ENCODE assay signal across 1 fruit fly cellular context in the genomic region with DNA sequence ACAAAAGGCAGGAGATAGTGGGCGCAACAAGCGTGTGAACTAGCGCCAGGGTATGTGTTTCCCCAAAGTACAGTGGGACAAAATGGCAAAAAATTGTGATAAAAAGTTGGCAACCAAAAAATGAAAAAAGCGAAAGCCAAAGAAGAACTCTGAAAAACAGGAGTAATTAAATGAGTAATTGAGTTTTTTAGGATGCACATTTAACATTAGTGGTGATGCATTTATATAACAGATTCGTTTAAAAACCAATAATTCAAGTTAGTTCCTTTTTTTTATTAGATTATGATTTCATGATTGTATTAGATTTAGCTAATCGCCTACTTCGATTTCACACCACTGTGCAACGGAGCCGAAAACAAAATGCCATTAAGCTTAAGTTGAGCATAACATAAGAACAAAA.
A peak's percentile ranks its signal among the peaks of the same experiment; 100 is the strongest.
TF ChIP-seq lines count a peak whose summit lies in the region.

No protein-coding gene starts in this region.

TF ChIP-seq in whole organism, embryonic, 481 proteins besides CTCF, POLR2A, EP300 and RAD21 (continued from another document):
- TF ChIP-seq HLH4C (GFP tag; IDR thresholded peaks at IDR 0.05; lab: Robert Waterston, UW; ENCODE audit: partially characterized antibody) (no peak), E2f1 (GFP tag; IDR thresholded peaks at IDR 0.05; lab: Robert Waterston, UW) (peak; percentile 49), eyg (GFP tag; optimal IDR thresholded peaks at IDR 0.05; lab: Kevin White, UChicago) (no peak), gsb-n (tag; optimal IDR thresholded peaks at IDR 0.05; lab: Kevin White, UChicago) (peak; percentile 37), CG17361 (GFP tag; IDR thresholded peaks at IDR 0.05; lab: Robert Waterston, UW) (peak; percentile 78), CG6791 (GFP tag; IDR thresholded peaks at IDR 0.05; lab: Robert Waterston, UW; ENCODE audit: partially characterized antibody) (no peak), zf30C (GFP tag; optimal IDR thresholded peaks at IDR 0.05; lab: Kevin White, UChicago) (no peak), Awh (GFP tag; IDR thresholded peaks at IDR 0.05; lab: Robert Waterston, UW) (peak; percentile 11; the same call in 1 of the 2 replicates), HHEX (GFP tag; optimal IDR thresholded peaks at IDR 0.05; lab: Kevin White, UChicago) (peak; percentile 71), CG13123 (GFP tag; optimal IDR thresholded peaks at IDR 0.05; lab: Kevin White, UChicago) (no peak), stwl (tag; optimal IDR thresholded peaks at IDR 0.05; lab: Kevin White, UChicago) (no peak), unpg (GFP tag; optimal IDR thresholded peaks at IDR 0.05; lab: Kevin White, UChicago) (peak; percentile 65), Dip3 (GFP tag; optimal IDR thresholded peaks at IDR 0.05; lab: Kevin White, UChicago) (peak; percentile 22), mam (GFP tag; optimal IDR thresholded peaks at IDR 0.05; lab: Kevin White, UChicago) (peak; percentile 57), Poxn (GFP tag; IDR thresholded peaks at IDR 0.05; lab: Robert Waterston, UW) (no peak), CG13296 (GFP tag; optimal IDR thresholded peaks at IDR 0.05; lab: Kevin White, UChicago) (peak; percentile 16), Adf1 (GFP tag; IDR thresholded peaks at IDR 0.05; lab: Robert Waterston, UW) (no peak), Fer1 (GFP tag; optimal IDR thresholded peaks at IDR 0.05; lab: Kevin White, UChicago) (peak; percentile 70), bsh (GFP tag; optimal IDR thresholded peaks at IDR 0.05; lab: Kevin White, UChicago) (peak in 1 of 2 experiments; percentile 74), PHDP (tag; optimal IDR thresholded peaks at IDR 0.05; lab: Kevin White, UChicago) (peak; percentile 71), Pdp1 (GFP tag; optimal IDR thresholded peaks at IDR 0.05; lab: Kevin White, UChicago) (peak; percentile 56 to 62), odd (GFP tag; optimal IDR thresholded peaks at IDR 0.05; lab: Kevin White, UChicago) (peak; percentile 1), kay (GFP tag; optimal IDR thresholded peaks at IDR 0.05; lab: Kevin White, UChicago) (no peak), CG8281 (tag; optimal IDR thresholded peaks at IDR 0.05; lab: Kevin White, UChicago) (no peak), CG16813 (GFP tag; IDR thresholded peaks at IDR 0.05; lab: Robert Waterston, UW; ENCODE audit: partially characterized antibody) (no peak), CG18476 (GFP tag; optimal IDR thresholded peaks at IDR 0.05; lab: Kevin White, UChicago) (peak; percentile 27), HLH54F (GFP tag; optimal IDR thresholded peaks at IDR 0.05; lab: Kevin White, UChicago) (peak; percentile 28), Atf3 (GFP tag; optimal IDR thresholded peaks at IDR 0.05; lab: Kevin White, UChicago) (peak; percentile 14), CG2199 (GFP tag; IDR thresholded peaks at IDR 0.05; lab: Robert Waterston, UW) (no peak), CG4360 (GFP tag; IDR thresholded peaks at IDR 0.05; lab: Robert Waterston, UW) (no peak), CG14710 (tag; optimal IDR thresholded peaks at IDR 0.05; lab: Kevin White, UChicago) (peak; percentile 58), pita (GFP tag; optimal IDR thresholded peaks at IDR 0.05; lab: Kevin White, UChicago) (no peak), CG10565 (GFP tag; optimal IDR thresholded peaks at IDR 0.05; lab: Kevin White, UChicago) (no peak), Usf (GFP tag; optimal IDR thresholded peaks at IDR 0.05; lab: Kevin White, UChicago) (no peak), BtbVII (GFP tag; optimal IDR thresholded peaks at IDR 0.05; lab: Kevin White, UChicago) (peak; percentile 29), dpn (GFP tag; optimal IDR thresholded peaks at IDR 0.05; lab: Kevin White, UChicago) (peak; percentile 58 to 60), mld (GFP tag; IDR thresholded peaks at IDR 0.05; lab: Robert Waterston, UW; ENCODE audit: partially characterized antibody) (no peak), tll (GFP tag; optimal IDR thresholded peaks at IDR 0.05; lab: Kevin White, UChicago) (no peak), zfh1 (GFP tag; IDR thresholded peaks at IDR 0.05; lab: Robert Waterston, UW) (peak; percentile 57; the same call in 2 of the 3 replicates), cwo (GFP tag; optimal IDR thresholded peaks at IDR 0.05; lab: Kevin White, UChicago) (peak; percentile 24), Atf6 (GFP tag; IDR thresholded peaks at IDR 0.05; lab: Robert Waterston, UW) (peak; percentile 49; the same call in 1 of the 2 replicates), CG6854 (GFP tag; optimal IDR thresholded peaks at IDR 0.05; lab: Kevin White, UChicago) (no peak), gce (GFP tag; IDR thresholded peaks at IDR 0.05; lab: Robert Waterston, UW) (no peak), C15 (GFP tag; IDR thresholded peaks at IDR 0.05; lab: Robert Waterston, UW) (no peak), Dip2 (GFP tag; IDR thresholded peaks at IDR 0.05; lab: Robert Waterston, UW) (no peak), exex (tag; optimal IDR thresholded peaks at IDR 0.05; lab: Kevin White, UChicago) (no peak), CG10654 (GFP tag; optimal IDR thresholded peaks at IDR 0.05; lab: Kevin White, UChicago) (peak; percentile 27), prd (optimal IDR thresholded peaks at IDR 0.05; lab: Kevin White, UChicago) (no peak), prd (GFP tag; IDR thresholded peaks at IDR 0.05; lab: Robert Waterston, UW) (peak; percentile 50; the same call in 1 of the 3 replicates), Deaf1 (tag; optimal IDR thresholded peaks at IDR 0.05; lab: Kevin White, UChicago) (peak; percentile 1), ewg (GFP tag; optimal IDR thresholded peaks at IDR 0.05; lab: Kevin White, UChicago) (peak; percentile 31), CG4424 (GFP tag; optimal IDR thresholded peaks at IDR 0.05; lab: Kevin White, UChicago) (peak; percentile 59), CG5245 (GFP tag; optimal IDR thresholded peaks at IDR 0.05; lab: Kevin White, UChicago) (peak; percentile 43), CG12299 (tag; optimal IDR thresholded peaks at IDR 0.05; lab: Kevin White, UChicago) (peak; percentile 3), ara (GFP tag; IDR thresholded peaks at IDR 0.05; lab: Robert Waterston, UW) (peak; percentile 44; the same call in 1 of the 2 replicates), ATbp (GFP tag; optimal IDR thresholded peaks at IDR 0.05; lab: Kevin White, UChicago) (peak; percentile 48), Dfd (GFP tag; optimal IDR thresholded peaks at IDR 0.05; lab: Kevin White, UChicago) (peak in 1 of 2 experiments; percentile 17), Hsf (GFP tag; optimal IDR thresholded peaks at IDR 0.05; lab: Kevin White, UChicago) (peak; percentile 59), CG8944 (GFP tag; optimal IDR thresholded peaks at IDR 0.05; lab: Kevin White, UChicago) (peak; percentile 57), CG9215 (GFP tag; IDR thresholded peaks at IDR 0.05; lab: Robert Waterston, UW) (peak; percentile 24; the same call in 1 of the 2 replicates), Sox100B (GFP tag; optimal IDR thresholded peaks at IDR 0.05; lab: Kevin White, UChicago) (peak; percentile 58), CG30020 (tag; optimal IDR thresholded peaks at IDR 0.05; lab: Kevin White, UChicago) (no peak), CG11504 (tag; optimal IDR thresholded peaks at IDR 0.05; lab: Kevin White, UChicago) (peak; percentile 80), Spps (tag; optimal IDR thresholded peaks at IDR 0.05; lab: Kevin White, UChicago) (peak; percentile 32), ranshi (GFP tag; IDR thresholded peaks at IDR 0.05; lab: Robert Waterston, UW) (peak; percentile 44; the same call in 1 of the 2 replicates), pho (GFP tag; optimal IDR thresholded peaks at IDR 0.05; lab: Kevin White, UChicago) (peak; percentile 27), CG12071 (GFP tag; optimal IDR thresholded peaks at IDR 0.05; lab: Kevin White, UChicago) (no peak), Blimp-1 (GFP tag; optimal IDR thresholded peaks at IDR 0.05; lab: Kevin White, UChicago) (peak; percentile 73), CG16863 (GFP tag; optimal IDR thresholded peaks at IDR 0.05; lab: Kevin White, UChicago) (peak; percentile 51), Dp (GFP tag; optimal IDR thresholded peaks at IDR 0.05; lab: Kevin White, UChicago) (no peak), CG8765 (GFP tag; IDR thresholded peaks at IDR 0.05; lab: Robert Waterston, UW) (no peak), twi (tag; optimal IDR thresholded peaks at IDR 0.05; lab: Kevin White, UChicago) (peak; percentile 5), Camta (GFP tag; optimal IDR thresholded peaks at IDR 0.05; lab: Kevin White, UChicago) (peak; percentile 31)
